Worm (Caenorhabditis elegans) whole organism, L4 larva: ENCODE results near the gene mrpl-1.

Experiments
- aly-2 ChIP-seq: sonication (generic microtip); optimal IDR thresholded peaks from 2 replicates; lab custom pipeline; 2018; ENCODE audit warnings: missing biosample characterization, missing genetic modification characterization
- gei-8 ChIP-seq: fragments of 200-800 bp; sonication (Bioruptor generic); optimal IDR thresholded peaks from 2 replicates; lab custom pipeline; 2018; ENCODE audit warnings: mild to moderate bottlenecking, missing genetic modification characterization, missing compliant biosample characterization
- hlh-30 ChIP-seq: sonication (generic microtip); optimal IDR thresholded peaks from 2 replicates; lab custom pipeline; 2017; ENCODE audit warnings: antibody characterized with exemption, mild to moderate bottlenecking, missing genetic modification characterization, missing compliant biosample characterization; ENCODE audit not compliant: insufficient read depth
- mdl-1 ChIP-seq, 2 experiments: fragments of 150-350 bp in 1 of 2; sonication (generic microtip) in 1 of 2; optimal IDR thresholded peaks; 2 replicates each; lab custom pipeline; 2014 to 2017; ENCODE audit warnings: missing biosample characterization in 2 of 2, missing genetic modification characterization in 2 of 2
- mxl-2 ChIP-seq: fragments of 200-800 bp; sonication (Bioruptor generic); conservative IDR thresholded peaks from 2 replicates; pipeline ENCODE4 v1.3.6; 2022; ENCODE audit warnings: missing genetic modification reagents, missing genetic modification characterization, missing compliant biosample characterization
- nhr-10 ChIP-seq: fragments of 150-350 bp; optimal IDR thresholded peaks from 2 replicates; lab custom pipeline; 2014; ENCODE audit warnings: missing biosample characterization, missing genetic modification characterization
- nhr-76 ChIP-seq: fragments of 150-350 bp; optimal IDR thresholded peaks from 2 replicates; lab custom pipeline; 2014; ENCODE audit warnings: missing biosample characterization, missing genetic modification characterization
- php-3 ChIP-seq: fragments of 200-800 bp; sonication (Bioruptor generic); IDR thresholded peaks from 2 replicates; pipeline ENCODE4 v1.3.6; 2022; ENCODE audit warnings: missing genetic modification reagents, missing genetic modification characterization, missing compliant biosample characterization
- ztf-7 ChIP-seq: fragments of 150-350 bp; optimal IDR thresholded peaks from 2 replicates; lab custom pipeline; 2014; ENCODE audit warnings: missing biosample characterization, missing genetic modification characterization

- no peak for TF ChIP-seq hlh-30 (tag; lab: Kevin White, UChicago)
- no peak for TF ChIP-seq nhr-10 (tag; lab: Kevin White, UChicago)
- no peak for TF ChIP-seq nhr-76 (tag; lab: Kevin White, UChicago)
- no peak for TF ChIP-seq aly-2
- no peak for TF ChIP-seq mxl-2 (GFP tag; lab: Robert Waterston, UW)
- TF ChIP-seq gei-8 (GFP tag; lab: Kevin White, UChicago), result no peak
- no peak for TF ChIP-seq ztf-7 (tag; lab: Kevin White, UChicago)
- no peak for TF ChIP-seq php-3 (GFP tag; lab: Robert Waterston, UW)
- TF ChIP-seq mdl-1 (tag; optimal IDR thresholded peaks at IDR 0.05; lab: Kevin White, UChicago), result no peak
Observed at ce11 chrIV:7723555-7723954, 14.1 kb upstream of the mrpl-1 start.
